Fruit fly (Drosophila melanogaster) whole organism: ENCODE results near the gene CG7016.

ENCODE experiments used
- CG8478 ChIP-seq: fragments of >200 bp; optimal IDR thresholded peaks from 2 replicates; lab custom pipeline; 2018; ENCODE audit warnings: inconsistent platforms
- pan ChIP-seq: fragments of >200 bp; optimal IDR thresholded peaks from 2 replicates; lab custom pipeline; 2017
- psq ChIP-seq: fragments of >200 bp; optimal IDR thresholded peaks from 2 replicates; lab custom pipeline; 2017
- usp ChIP-seq: fragments of >200 bp; optimal IDR thresholded peaks from 2 replicates; lab custom pipeline; 2017; ENCODE audit warnings: missing biosample characterization, missing genetic modification characterization, mixed read lengths

dm6 chr3R:24828234-24828633 is 34.5 kb upstream of the CG7016 start, which contains the start of gene RabX4:
- TF ChIP-seq CG8478 = no peak
- no peak for TF ChIP-seq usp (GFP tag; lab: Kevin White, UChicago)
- no peak for TF ChIP-seq psq (lab: Kevin White, UChicago)
- TF ChIP-seq pan (lab: Kevin White, UChicago) = no peak
